Fruit fly (Drosophila melanogaster) whole organism, embryonic: Measurements from ENCODE around the gene stac.

Experiments used
- ATbp ChIP-seq: fragments of 200-800 bp; sonication (Bioruptor generic); optimal IDR thresholded peaks from 2 replicates; lab custom pipeline; 2017; ENCODE audit warnings: missing biosample characterization, mild to moderate bottlenecking, missing genetic modification characterization, missing genetic modification reagents
- Antp ChIP-seq: fragments of 200-800 bp; sonication (Bioruptor generic); optimal IDR thresholded peaks from 3 replicates; lab custom pipeline; 2016; ENCODE audit warnings: missing biosample characterization, missing genetic modification characterization
- Awh ChIP-seq: fragments of 200-800 bp; sonication (Bioruptor generic); IDR thresholded peaks from 2 replicates; pipeline ENCODE4, ENCODE4 v1.3.6; 2022; ENCODE audit warnings: missing biosample characterization, missing genetic modification characterization
- Bteb2 ChIP-seq: fragments of 200-800 bp; sonication (Bioruptor generic); optimal IDR thresholded peaks from 2 replicates; lab custom pipeline; 2016; ENCODE audit warnings: missing biosample characterization, missing genetic modification characterization
- CG11695 ChIP-seq: fragments of 200-800 bp; sonication (Bioruptor generic); IDR thresholded peaks from 3 replicates; pipeline ENCODE4 v1.3.6; 2022; ENCODE audit warnings: missing biosample characterization, missing genetic modification characterization
- CG12071 ChIP-seq: fragments of 200-800 bp; sonication (Bioruptor generic); optimal IDR thresholded peaks from 3 replicates; lab custom pipeline; 2018; ENCODE audit warnings: missing biosample characterization, mild to moderate bottlenecking, missing genetic modification characterization
- CG12744 ChIP-seq: fragments of 200-800 bp; sonication (Bioruptor generic); optimal IDR thresholded peaks from 2 replicates; lab custom pipeline; 2016; ENCODE audit warnings: missing biosample characterization, missing genetic modification characterization
- CG14014 ChIP-seq: fragments of 200-800 bp; sonication (Bioruptor generic); IDR thresholded peaks from 2 replicates; pipeline ENCODE4 v1.3.6; 2022; ENCODE audit warnings: missing biosample characterization, missing genetic modification characterization
- CG14710 ChIP-seq: fragments of 200-800 bp; sonication (Bioruptor generic); optimal IDR thresholded peaks from 3 replicates; lab custom pipeline; 2019; ENCODE audit warnings: missing biosample characterization, mild to moderate bottlenecking, missing genetic modification characterization, moderate library complexity
- CG14860 ChIP-seq: fragments of 200-800 bp; sonication (Bioruptor generic); IDR thresholded peaks from 3 replicates; pipeline ENCODE4 v1.3.6; 2022; ENCODE audit warnings: missing biosample characterization, missing genetic modification characterization; ENCODE audit not compliant: partially characterized antibody
- CG15696 ChIP-seq: fragments of 200-800 bp; sonication (Bioruptor generic); optimal IDR thresholded peaks from 2 replicates; lab custom pipeline; 2019; ENCODE audit warnings: missing biosample characterization, mild to moderate bottlenecking, missing genetic modification characterization, moderate library complexity
- CG17328 ChIP-seq: fragments of 200-800 bp; sonication (Bioruptor generic); IDR thresholded peaks from 2 replicates; pipeline ENCODE4 v1.3.6; 2022; ENCODE audit warnings: missing biosample characterization, missing genetic modification characterization
- CG2120 ChIP-seq: fragments of 200-800 bp; sonication (Bioruptor generic); optimal IDR thresholded peaks from 3 replicates; lab custom pipeline; 2016; ENCODE audit warnings: missing biosample characterization, missing genetic modification characterization
- CG30403 ChIP-seq: fragments of 200-800 bp; sonication (Bioruptor generic); optimal IDR thresholded peaks from 3 replicates; lab custom pipeline; 2016; ENCODE audit warnings: missing biosample characterization, missing genetic modification characterization
- CG3407 ChIP-seq: fragments of 200-800 bp; sonication (Bioruptor generic); optimal IDR thresholded peaks from 2 replicates; lab custom pipeline; 2018; ENCODE audit warnings: missing biosample characterization, mild to moderate bottlenecking, missing genetic modification characterization
- CG34376 ChIP-seq: fragments of 200-800 bp; sonication (Bioruptor generic); optimal IDR thresholded peaks from 2 replicates; lab custom pipeline; 2018; ENCODE audit warnings: missing biosample characterization, mild to moderate bottlenecking, missing genetic modification characterization
- CG3995 ChIP-seq: fragments of 200-800 bp; sonication (Bioruptor generic); optimal IDR thresholded peaks from 3 replicates; lab custom pipeline; 2016; ENCODE audit warnings: missing biosample characterization, missing genetic modification characterization
- CG42726 ChIP-seq: fragments of 200-800 bp; sonication (Bioruptor generic); IDR thresholded peaks from 2 replicates; pipeline ENCODE4 v1.3.6; 2022; ENCODE audit warnings: missing biosample characterization, missing genetic modification characterization; ENCODE audit not compliant: partially characterized antibody
- CG4730 ChIP-seq: fragments of 200-800 bp; sonication (Bioruptor generic); IDR thresholded peaks from 2 replicates; pipeline ENCODE4 v1.3.6; 2022; ENCODE audit warnings: missing biosample characterization, missing genetic modification characterization
- CG6272 ChIP-seq: fragments of 200-800 bp; sonication (Bioruptor generic); IDR thresholded peaks from 2 replicates; pipeline ENCODE4 v1.3.6; 2022; ENCODE audit warnings: missing biosample characterization, missing genetic modification characterization
- CG7987 ChIP-seq: fragments of 200-800 bp; sonication (Bioruptor generic); optimal IDR thresholded peaks from 2 replicates; lab custom pipeline; 2018; ENCODE audit warnings: missing biosample characterization, mild to moderate bottlenecking, missing genetic modification characterization, moderate library complexity
- CG8089 ChIP-seq: fragments of 200-800 bp; sonication (Bioruptor generic); optimal IDR thresholded peaks from 3 replicates; lab custom pipeline; 2016; ENCODE audit warnings: missing biosample characterization, missing genetic modification characterization
- CG8388 ChIP-seq: fragments of 200-800 bp; sonication (Bioruptor generic); optimal IDR thresholded peaks from 2 replicates; lab custom pipeline; 2019; ENCODE audit warnings: missing biosample characterization, mild to moderate bottlenecking, missing genetic modification characterization, moderate library complexity
- CG8478 ChIP-seq: fragments of >200 bp; optimal IDR thresholded peaks from 2 replicates; lab custom pipeline; 2018
- Dll ChIP-seq: fragments of 200-800 bp; sonication (Bioruptor generic); IDR thresholded peaks from 4 replicates; pipeline ENCODE4 v1.3.6; 2022; ENCODE audit warnings: missing biosample characterization, missing genetic modification characterization; ENCODE audit not compliant: partially characterized antibody
- Drgx ChIP-seq: fragments of 200-800 bp; sonication (Bioruptor generic); IDR thresholded peaks from 2 replicates; pipeline ENCODE4 v1.3.6; 2022; ENCODE audit warnings: missing biosample characterization, missing genetic modification characterization
- Fer2 ChIP-seq: fragments of 200-800 bp; sonication (Bioruptor generic); optimal IDR thresholded peaks from 2 replicates; lab custom pipeline; 2018; ENCODE audit warnings: missing biosample characterization, mild to moderate bottlenecking, missing genetic modification characterization, moderate library complexity
- Fer3 ChIP-seq: fragments of 200-800 bp; sonication (Bioruptor generic); optimal IDR thresholded peaks from 2 replicates; lab custom pipeline; 2018; ENCODE audit warnings: missing biosample characterization, mild to moderate bottlenecking, missing genetic modification characterization, moderate library complexity
- GATAe ChIP-seq: fragments of 200-800 bp; sonication (Bioruptor generic); conservative IDR thresholded peaks from 2 replicates; pipeline ENCODE4 v1.3.6; 2022; ENCODE audit warnings: missing biosample characterization, missing genetic modification characterization
- HLH4C ChIP-seq: fragments of 200-800 bp; sonication (Bioruptor generic); IDR thresholded peaks from 3 replicates; pipeline ENCODE4 v1.3.6; 2022; ENCODE audit warnings: missing biosample characterization, missing genetic modification characterization; ENCODE audit not compliant: partially characterized antibody
- Hr51 ChIP-seq, 2 experiments: fragments of 200-800 bp; sonication (Bioruptor generic); optimal IDR thresholded peaks; 2 replicates in 1 of 2; 3 replicates in 1 of 2; lab custom pipeline; 2016 to 2018; ENCODE audit warnings: missing biosample characterization in 2 of 2, missing genetic modification characterization in 2 of 2, mild to moderate bottlenecking in 1 of 2, moderate library complexity in 1 of 2
- Nf-YB ChIP-seq: fragments of 200-800 bp; sonication (Bioruptor generic); optimal IDR thresholded peaks from 3 replicates; lab custom pipeline; 2019; ENCODE audit warnings: missing biosample characterization, mild to moderate bottlenecking, missing genetic modification characterization, moderate library complexity
- Sox100B ChIP-seq: fragments of 200-800 bp; sonication (Bioruptor generic); optimal IDR thresholded peaks from 3 replicates; lab custom pipeline; 2018; ENCODE audit warnings: missing biosample characterization, mild to moderate bottlenecking, missing genetic modification characterization
- Trl ChIP-seq, 3 experiments: fragments of >200 bp in 2 of 3; fragments of 200-800 bp in 1 of 3; sonication (Bioruptor generic) in 1 of 3; optimal IDR thresholded peaks; 2 replicates in 1 of 3; 3 replicates in 2 of 3; lab custom pipeline; 2016 to 2017; ENCODE audit warnings: missing biosample characterization in 1 of 3, missing genetic modification characterization in 1 of 3
- ab ChIP-seq: fragments of 200-800 bp; sonication (Bioruptor generic); optimal IDR thresholded peaks from 2 replicates; lab custom pipeline; 2016; ENCODE audit warnings: missing biosample characterization, missing genetic modification characterization
- abd-A ChIP-seq: fragments of 200-800 bp; sonication (Bioruptor generic); optimal IDR thresholded peaks from 3 replicates; lab custom pipeline; 2019; ENCODE audit warnings: missing biosample characterization, mild to moderate bottlenecking, missing genetic modification characterization, moderate library complexity
- bbx ChIP-seq: fragments of 200-800 bp; sonication (Bioruptor generic); IDR thresholded peaks from 2 replicates; pipeline ENCODE4 v1.3.6; 2022; ENCODE audit warnings: missing biosample characterization, missing genetic modification characterization; ENCODE audit not compliant: partially characterized antibody
- btn ChIP-seq: fragments of 200-800 bp; sonication (Bioruptor generic); optimal IDR thresholded peaks from 2 replicates; lab custom pipeline; 2016; ENCODE audit warnings: missing biosample characterization, missing genetic modification characterization
- croc ChIP-seq: fragments of 200-800 bp; sonication (Bioruptor generic); conservative IDR thresholded peaks from 3 replicates; pipeline ENCODE4 v1.3.6; 2022; ENCODE audit warnings: missing biosample characterization, missing genetic modification characterization
- dmrt99B ChIP-seq: fragments of 200-800 bp; sonication (Bioruptor generic); optimal IDR thresholded peaks from 2 replicates; lab custom pipeline; 2018; ENCODE audit warnings: missing biosample characterization, mild to moderate bottlenecking, missing genetic modification characterization, moderate library complexity
- ems ChIP-seq: fragments of 200-800 bp; sonication (Bioruptor generic); optimal IDR thresholded peaks from 3 replicates; lab custom pipeline; 2016; ENCODE audit warnings: missing biosample characterization, missing genetic modification characterization
- en ChIP-seq: fragments of 200-800 bp; sonication (Bioruptor generic); optimal IDR thresholded peaks from 2 replicates; lab custom pipeline; 2016; ENCODE audit warnings: missing biosample characterization, missing genetic modification characterization
- gem ChIP-seq: fragments of 200-800 bp; sonication (Bioruptor generic); optimal IDR thresholded peaks from 2 replicates; lab custom pipeline; 2019; ENCODE audit warnings: missing biosample characterization, mild to moderate bottlenecking, missing genetic modification characterization, moderate library complexity
- kah ChIP-seq: fragments of 200-800 bp; sonication (Bioruptor generic); optimal IDR thresholded peaks from 2 replicates; lab custom pipeline; 2018; ENCODE audit warnings: missing biosample characterization, mild to moderate bottlenecking, missing genetic modification characterization
- nmo ChIP-seq: fragments of 200-800 bp; sonication (Bioruptor generic); optimal IDR thresholded peaks from 2 replicates; lab custom pipeline; 2018; ENCODE audit warnings: missing biosample characterization, mild to moderate bottlenecking, missing genetic modification characterization, moderate library complexity
- p53 ChIP-seq: fragments of 200-800 bp; sonication (Bioruptor generic); optimal IDR thresholded peaks from 2 replicates; lab custom pipeline; 2016; ENCODE audit warnings: missing biosample characterization, missing genetic modification characterization
- pho ChIP-seq: fragments of 200-800 bp; sonication (Bioruptor generic); optimal IDR thresholded peaks from 2 replicates; lab custom pipeline; 2016; ENCODE audit warnings: missing biosample characterization, missing genetic modification characterization
- scrt ChIP-seq: fragments of 200-800 bp; sonication (Bioruptor generic); optimal IDR thresholded peaks from 2 replicates; lab custom pipeline; 2018; ENCODE audit warnings: missing biosample characterization, mild to moderate bottlenecking, missing genetic modification characterization, moderate library complexity
- sens ChIP-seq: fragments of 200-800 bp; sonication (Bioruptor generic); peaks from one replicate; lab custom pipeline; 2016; ENCODE audit warnings: missing biosample characterization, missing genetic modification characterization
- sens-2 ChIP-seq: fragments of 200-800 bp; sonication (Bioruptor generic); IDR thresholded peaks from 2 replicates; pipeline ENCODE4 v1.3.6; 2022; ENCODE audit warnings: missing biosample characterization, missing genetic modification characterization
- zf30C ChIP-seq: fragments of 200-800 bp; sonication (Bioruptor generic); optimal IDR thresholded peaks from 3 replicates; lab custom pipeline; 2018; ENCODE audit warnings: missing biosample characterization, mild to moderate bottlenecking, missing genetic modification characterization

Gene stac

dm6 chr3R:25047504-25047903, 8.6 kb upstream of the stac start, which contains the start of gene CG11790 (continued):
- TF ChIP-seq CG11695 (no peak), Nf-YB (GFP tag; lab: Kevin White, UChicago) (no peak), CG12071 (GFP tag; lab: Kevin White, UChicago) (no peak), gem (tag; lab: Kevin White, UChicago) (no peak), p53 (GFP tag; lab: Kevin White, UChicago) (no peak), sens-2 (no peak), Sox100B (no peak), CG42726 (peak; percentile 70; the same call in 1 of the 2 replicates), sens (GFP tag; lab: Kevin White, UChicago) (no peak), zf30C (no peak), Bteb2 (GFP tag; lab: Kevin White, UChicago) (no peak), bbx (GFP tag; lab: Robert Waterston, UW) (peak; percentile 85), CG6272 (GFP tag; lab: Robert Waterston, UW) (no peak), CG15696 (tag; lab: Kevin White, UChicago) (no peak), abd-A (tag; lab: Kevin White, UChicago) (no peak), en (no peak), Hr51 (GFP tag; optimal IDR thresholded peaks at IDR 0.05; lab: Kevin White, UChicago) (no peak), ems (GFP tag; lab: Kevin White, UChicago) (no peak), Drgx (GFP tag; lab: Robert Waterston, UW) (no peak), Dll (GFP tag; lab: Robert Waterston, UW) (peak; percentile 84), GATAe (GFP tag; lab: Robert Waterston, UW) (no peak), dmrt99B (no peak), CG8089 (no peak), CG3407 (GFP tag; lab: Kevin White, UChicago) (no peak), CG8478 (lab: Kevin White, UChicago) (no peak), Fer2 (tag; lab: Kevin White, UChicago) (no peak), CG7987 (no peak), CG3995 (GFP tag; lab: Kevin White, UChicago) (peak; percentile 87), croc (GFP tag; lab: Robert Waterston, UW) (no peak), CG14860 (GFP tag; lab: Robert Waterston, UW) (peak; percentile 71), Antp (GFP tag; lab: Kevin White, UChicago) (no peak), ATbp (GFP tag; lab: Kevin White, UChicago) (no peak), btn (GFP tag; lab: Kevin White, UChicago) (no peak), CG14014 (GFP tag; lab: Robert Waterston, UW) (0 out of 2 replicates have a peak, but pooled peaks have one; percentile 26), nmo (GFP tag; lab: Kevin White, UChicago) (no peak), kah (GFP tag; lab: Kevin White, UChicago) (no peak), pho (GFP tag; lab: Kevin White, UChicago) (no peak), ab (GFP tag; lab: Kevin White, UChicago) (no peak), CG34376 (GFP tag; lab: Kevin White, UChicago) (no peak), Awh (GFP tag; lab: Robert Waterston, UW) (no peak), Fer3 (tag; lab: Kevin White, UChicago) (no peak), CG30403 (no peak), CG4730 (no peak), HLH4C (peak; percentile 72), CG12744 (GFP tag; lab: Kevin White, UChicago) (no peak), CG8388 (GFP tag; lab: Kevin White, UChicago) (no peak), CG17328 (GFP tag; lab: Robert Waterston, UW) (no peak), CG14710 (tag; lab: Kevin White, UChicago) (no peak), CG2120 (GFP tag; lab: Kevin White, UChicago) (no peak), Trl (optimal IDR thresholded peaks at IDR 0.05; lab: Kevin White, UChicago) (no peak), Trl (GFP tag; optimal IDR thresholded peaks at IDR 0.05; lab: Kevin White, UChicago) (no peak), scrt (GFP tag; lab: Kevin White, UChicago) (no peak)
